Fruit fly (Drosophila melanogaster) whole organism, embryonic: ENCODE data around the gene CG42240.

Experiments
- Ada2b ChIP-seq: fragments of 200-800 bp; sonication (Bioruptor generic); IDR thresholded peaks from 2 replicates; pipeline ENCODE4 v1.3.6; 2022; ENCODE audit warnings: missing biosample characterization, missing genetic modification characterization
- CG10209 ChIP-seq: fragments of 200-800 bp; sonication (Bioruptor generic); optimal IDR thresholded peaks from 3 replicates; lab custom pipeline; 2017; ENCODE audit warnings: missing biosample characterization, mild to moderate bottlenecking, missing genetic modification characterization, missing genetic modification reagents
- CG10274 ChIP-seq: fragments of 200-800 bp; sonication (Bioruptor generic); optimal IDR thresholded peaks from 3 replicates; lab custom pipeline; 2017; ENCODE audit warnings: missing biosample characterization, mild to moderate bottlenecking, missing genetic modification characterization
- CG10366 ChIP-seq: fragments of 200-800 bp; sonication (Bioruptor generic); IDR thresholded peaks from 2 replicates; pipeline ENCODE4 v1.3.6; 2022; ENCODE audit warnings: missing biosample characterization, missing genetic modification characterization
- CG11247 ChIP-seq: fragments of 200-800 bp; sonication (Bioruptor generic); IDR thresholded peaks from 2 replicates; pipeline ENCODE4 v1.3.6; 2022; ENCODE audit warnings: missing biosample characterization, missing genetic modification characterization
- CG12071 ChIP-seq: fragments of 200-800 bp; sonication (Bioruptor generic); optimal IDR thresholded peaks from 3 replicates; lab custom pipeline; 2018; ENCODE audit warnings: missing biosample characterization, mild to moderate bottlenecking, missing genetic modification characterization
- CG12299 ChIP-seq: fragments of 200-800 bp; sonication (Bioruptor generic); optimal IDR thresholded peaks from 2 replicates; lab custom pipeline; 2018; ENCODE audit warnings: missing biosample characterization, mild to moderate bottlenecking, missing genetic modification characterization
- CG12744 ChIP-seq: fragments of 200-800 bp; sonication (Bioruptor generic); optimal IDR thresholded peaks from 2 replicates; lab custom pipeline; 2016; ENCODE audit warnings: missing biosample characterization, missing genetic modification characterization
- CG15601 ChIP-seq: fragments of 200-800 bp; sonication (Bioruptor generic); optimal IDR thresholded peaks from 3 replicates; lab custom pipeline; 2019; ENCODE audit warnings: missing biosample characterization, mild to moderate bottlenecking, missing genetic modification characterization, moderate library complexity
- CG15696 ChIP-seq: fragments of 200-800 bp; sonication (Bioruptor generic); optimal IDR thresholded peaks from 2 replicates; lab custom pipeline; 2019; ENCODE audit warnings: missing biosample characterization, mild to moderate bottlenecking, missing genetic modification characterization, moderate library complexity
- CG1603 ChIP-seq: fragments of 200-800 bp; sonication (Bioruptor generic); optimal IDR thresholded peaks from 2 replicates; lab custom pipeline; 2019; ENCODE audit warnings: missing biosample characterization, mild to moderate bottlenecking, missing genetic modification characterization, moderate library complexity
- CG2116 ChIP-seq: fragments of 200-800 bp; sonication (Bioruptor generic); optimal IDR thresholded peaks from 3 replicates; lab custom pipeline; 2018; ENCODE audit warnings: missing biosample characterization, mild to moderate bottlenecking, missing genetic modification characterization
- CG32767 ChIP-seq: fragments of 200-800 bp; sonication (Bioruptor generic); IDR thresholded peaks from 2 replicates; pipeline ENCODE4 v1.3.6; 2022; ENCODE audit warnings: missing biosample characterization, missing genetic modification characterization
- CG4424 ChIP-seq: fragments of 200-800 bp; sonication (Bioruptor generic); optimal IDR thresholded peaks from 3 replicates; lab custom pipeline; 2016; ENCODE audit warnings: missing biosample characterization, missing genetic modification characterization
- CG6791 ChIP-seq: fragments of 200-800 bp; sonication (Bioruptor generic); IDR thresholded peaks from 3 replicates; pipeline ENCODE4 v1.3.6; 2022; ENCODE audit warnings: missing biosample characterization, missing genetic modification characterization; ENCODE audit not compliant: partially characterized antibody
- CG7745 ChIP-seq: fragments of 200-800 bp; sonication (Bioruptor generic); optimal IDR thresholded peaks from 2 replicates; lab custom pipeline; 2018; ENCODE audit warnings: missing biosample characterization, mild to moderate bottlenecking, missing genetic modification characterization, moderate library complexity
- CG9876 ChIP-seq: fragments of 200-800 bp; sonication (Bioruptor generic); optimal IDR thresholded peaks from 2 replicates; lab custom pipeline; 2016; ENCODE audit warnings: missing biosample characterization, missing genetic modification characterization
- D ChIP-seq, 2 experiments: fragments of 200-800 bp in 1 of 2; fragments of >200 bp in 1 of 2; sonication (Bioruptor generic) in 1 of 2; optimal IDR thresholded peaks; 2 replicates in 1 of 2; 3 replicates in 1 of 2; lab custom pipeline; 2017; ENCODE audit warnings: mild to moderate bottlenecking in 1 of 2, missing biosample characterization in 1 of 2, missing genetic modification characterization in 1 of 2, missing genetic modification reagents in 1 of 2
- Dip3 ChIP-seq: fragments of 200-800 bp; sonication (Bioruptor generic); optimal IDR thresholded peaks from 3 replicates; lab custom pipeline; 2016; ENCODE audit warnings: missing biosample characterization, missing genetic modification characterization
- Fer1 ChIP-seq: fragments of 200-800 bp; sonication (Bioruptor generic); optimal IDR thresholded peaks from 2 replicates; lab custom pipeline; 2017; ENCODE audit warnings: missing biosample characterization, mild to moderate bottlenecking, missing genetic modification characterization
- HLH54F ChIP-seq: fragments of 200-800 bp; sonication (Bioruptor generic); optimal IDR thresholded peaks from 3 replicates; lab custom pipeline; 2016; ENCODE audit warnings: missing biosample characterization, missing genetic modification characterization
- Hr3 ChIP-seq: fragments of 200-800 bp; sonication (Bioruptor generic); optimal IDR thresholded peaks from 3 replicates; lab custom pipeline; 2016; ENCODE audit warnings: missing biosample characterization, missing genetic modification characterization
- Max ChIP-seq: fragments of 200-800 bp; sonication (Bioruptor generic); optimal IDR thresholded peaks from 2 replicates; lab custom pipeline; 2016; ENCODE audit warnings: missing biosample characterization, mild to moderate bottlenecking, missing genetic modification characterization
- NFAT ChIP-seq: fragments of 200-800 bp; sonication (Bioruptor generic); IDR thresholded peaks from 2 replicates; pipeline ENCODE4 v1.3.6; 2022; ENCODE audit warnings: missing biosample characterization, missing genetic modification characterization
- Rfx ChIP-seq: fragments of 200-800 bp; sonication (Bioruptor generic); IDR thresholded peaks from 2 replicates; pipeline ENCODE4 v1.3.6; 2022; ENCODE audit warnings: missing biosample characterization, missing genetic modification characterization
- Rx ChIP-seq: fragments of 200-800 bp; sonication (Bioruptor generic); IDR thresholded peaks from 2 replicates; pipeline ENCODE4 v1.3.6; 2022; ENCODE audit warnings: missing biosample characterization, missing genetic modification characterization
- Spps ChIP-seq: fragments of 200-800 bp; sonication (Bioruptor generic); optimal IDR thresholded peaks from 2 replicates; lab custom pipeline; 2018; ENCODE audit warnings: missing biosample characterization, mild to moderate bottlenecking, missing genetic modification characterization
- Taf1 ChIP-seq: fragments of 200-800 bp; sonication (Bioruptor generic); IDR thresholded peaks from 2 replicates; pipeline ENCODE4 v1.3.6; 2022; ENCODE audit warnings: missing biosample characterization, missing genetic modification characterization
- bab2 ChIP-seq: fragments of 200-800 bp; sonication (Bioruptor generic); optimal IDR thresholded peaks from 2 replicates; lab custom pipeline; 2016; ENCODE audit warnings: missing biosample characterization, missing genetic modification characterization
- cad ChIP-seq: fragments of >200 bp; optimal IDR thresholded peaks from 2 replicates; lab custom pipeline; 2017; ENCODE audit warnings: missing biosample characterization, missing genetic modification characterization
- cato ChIP-seq: fragments of 200-800 bp; sonication (Bioruptor generic); optimal IDR thresholded peaks from 2 replicates; lab custom pipeline; 2016; ENCODE audit warnings: missing biosample characterization, missing genetic modification characterization, borderline replicate concordance
- chm ChIP-seq: fragments of 200-800 bp; sonication (Bioruptor generic); IDR thresholded peaks from 2 replicates; pipeline ENCODE4 v1.3.6; 2022; ENCODE audit warnings: missing biosample characterization, missing genetic modification characterization
- crc ChIP-seq: fragments of 200-800 bp; sonication (Bioruptor generic); optimal IDR thresholded peaks from 2 replicates; lab custom pipeline; 2016; ENCODE audit warnings: missing biosample characterization, missing genetic modification characterization
- croc ChIP-seq: fragments of 200-800 bp; sonication (Bioruptor generic); conservative IDR thresholded peaks from 3 replicates; pipeline ENCODE4 v1.3.6; 2022; ENCODE audit warnings: missing biosample characterization, missing genetic modification characterization
- cwo ChIP-seq: fragments of 200-800 bp; sonication (Bioruptor generic); optimal IDR thresholded peaks from 3 replicates; lab custom pipeline; 2017; ENCODE audit warnings: missing biosample characterization, missing genetic modification characterization, mild to moderate bottlenecking, moderate library complexity, missing genetic modification reagents
- da ChIP-seq: fragments of 200-800 bp; sonication (Bioruptor generic); optimal IDR thresholded peaks from 2 replicates; lab custom pipeline; 2016; ENCODE audit warnings: missing biosample characterization, missing genetic modification characterization
- dimm ChIP-seq: fragments of 200-800 bp; sonication (Bioruptor generic); IDR thresholded peaks from 2 replicates; pipeline ENCODE4 v1.3.6; 2022; ENCODE audit warnings: missing biosample characterization, missing genetic modification characterization
- dmrt11E ChIP-seq: fragments of 200-800 bp; sonication (Bioruptor generic); optimal IDR thresholded peaks from 3 replicates; lab custom pipeline; 2018; ENCODE audit warnings: missing biosample characterization, mild to moderate bottlenecking, missing genetic modification characterization, moderate library complexity
- dmrt99B ChIP-seq: fragments of 200-800 bp; sonication (Bioruptor generic); optimal IDR thresholded peaks from 2 replicates; lab custom pipeline; 2018; ENCODE audit warnings: missing biosample characterization, mild to moderate bottlenecking, missing genetic modification characterization, moderate library complexity
- h ChIP-seq: fragments of >200 bp; optimal IDR thresholded peaks from 2 replicates; lab custom pipeline; 2017
- hth ChIP-seq: fragments of >200 bp; optimal IDR thresholded peaks from 2 replicates; lab custom pipeline; 2017; ENCODE audit warnings: inconsistent platforms
- kay ChIP-seq: fragments of 200-800 bp; sonication (Bioruptor generic); optimal IDR thresholded peaks from 2 replicates; lab custom pipeline; 2016; ENCODE audit warnings: missing biosample characterization, missing genetic modification characterization
- onecut ChIP-seq: fragments of 200-800 bp; sonication (Bioruptor generic); IDR thresholded peaks from 2 replicates; pipeline ENCODE4 v1.3.6; 2022; ENCODE audit warnings: missing biosample characterization, missing genetic modification characterization
- sc ChIP-seq, 3 experiments: fragments of >200 bp in 2 of 3; fragments of 200-800 bp in 1 of 3; sonication (Bioruptor generic) in 1 of 3; optimal IDR thresholded peaks; 2 replicates in 2 of 3; 3 replicates in 1 of 3; lab custom pipeline; 2017; ENCODE audit warnings: mild to moderate bottlenecking in 1 of 3, missing biosample characterization in 1 of 3, missing genetic modification characterization in 1 of 3, missing genetic modification reagents in 1 of 3
- slbo ChIP-seq: fragments of 200-800 bp; sonication (Bioruptor generic); IDR thresholded peaks from 2 replicates; pipeline ENCODE4 v1.3.6; 2022; ENCODE audit warnings: missing biosample characterization, missing genetic modification characterization
- stwl ChIP-seq: fragments of 200-800 bp; sonication (Bioruptor generic); optimal IDR thresholded peaks from 3 replicates; lab custom pipeline; 2018; ENCODE audit warnings: missing biosample characterization, mild to moderate bottlenecking, missing genetic modification characterization, moderate library complexity
- tup ChIP-seq: fragments of 200-800 bp; sonication (Bioruptor generic); optimal IDR thresholded peaks from 2 replicates; lab custom pipeline; 2016; ENCODE audit warnings: missing biosample characterization, mild to moderate bottlenecking, missing genetic modification characterization, moderate library complexity
- unpg ChIP-seq: fragments of 200-800 bp; sonication (Bioruptor generic); optimal IDR thresholded peaks from 3 replicates; lab custom pipeline; 2018; ENCODE audit warnings: missing biosample characterization, mild to moderate bottlenecking, missing genetic modification characterization, moderate library complexity
- wor ChIP-seq: fragments of 200-800 bp; sonication (Bioruptor generic); IDR thresholded peaks from 2 replicates; pipeline ENCODE4 v1.3.6; 2022; ENCODE audit warnings: missing biosample characterization, missing genetic modification characterization
- z ChIP-seq: fragments of 200-800 bp; sonication (Bioruptor generic); IDR thresholded peaks from 3 replicates; pipeline ENCODE4 v1.3.6; 2022; ENCODE audit warnings: missing biosample characterization, missing genetic modification characterization
- zen ChIP-seq: fragments of 200-800 bp; sonication (Bioruptor generic); optimal IDR thresholded peaks from 3 replicates; lab custom pipeline; 2018; ENCODE audit warnings: missing biosample characterization, mild to moderate bottlenecking, missing genetic modification characterization, moderate library complexity

Gene CG42240

DNA sequence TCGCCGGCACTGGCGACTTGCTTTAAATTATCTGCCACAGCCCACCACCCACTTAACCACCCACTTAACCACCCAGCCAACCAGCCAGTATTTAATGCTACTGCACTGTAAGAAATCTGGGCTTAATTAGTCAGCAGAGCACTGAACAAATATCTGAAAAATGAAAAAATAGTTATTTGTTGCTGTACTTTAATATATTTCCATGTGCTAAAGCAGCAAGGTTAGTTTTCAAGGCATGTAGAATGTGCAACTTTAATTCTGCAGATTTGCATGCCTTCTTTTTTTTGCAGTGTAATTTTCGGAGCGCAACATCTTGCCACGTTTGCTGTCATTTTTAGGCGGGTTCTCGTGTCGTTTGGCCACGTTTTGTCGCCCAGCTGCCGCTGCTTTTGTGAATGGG lies 45.0 kb downstream of the CG42240 start (continued):
- TF ChIP-seq chm (GFP tag; lab: Robert Waterston, UW), result 0 out of 2 replicates have a peak, but pooled peaks have one; percentile 33
- no peak for TF ChIP-seq CG15601 (tag; lab: Kevin White, UChicago)
- TF ChIP-seq cwo (GFP tag; lab: Kevin White, UChicago), result peak; percentile 61
- TF ChIP-seq kay, result no peak
- peak; percentile 39 for TF ChIP-seq CG10209
- peak; percentile 67 for TF ChIP-seq dmrt99B
- TF ChIP-seq CG1603 (tag; lab: Kevin White, UChicago), result peak; percentile 64
- 0 out of 2 replicates have a peak, but pooled peaks have one; percentile 35 for TF ChIP-seq CG11247 (GFP tag; lab: Robert Waterston, UW)
- TF ChIP-seq Ada2b (GFP tag; lab: Robert Waterston, UW), result peak; percentile 60; the same call in 1 of the 2 replicates
- TF ChIP-seq CG10274 (GFP tag; lab: Kevin White, UChicago), result no peak
- TF ChIP-seq onecut, result no peak
- TF ChIP-seq CG32767 (GFP tag; lab: Robert Waterston, UW), result no peak
- no peak for TF ChIP-seq z (GFP tag; lab: Robert Waterston, UW)
- TF ChIP-seq CG7745 (tag; lab: Kevin White, UChicago), result no peak
- peak; percentile 6 for TF ChIP-seq Dip3 (GFP tag; lab: Kevin White, UChicago)
- no peak for TF ChIP-seq D (optimal IDR thresholded peaks at IDR 0.05; lab: Kevin White, UChicago)
- TF ChIP-seq D (GFP tag; optimal IDR thresholded peaks at IDR 0.05; lab: Kevin White, UChicago), result no peak
- peak; percentile 42 for TF ChIP-seq bab2 (GFP tag; lab: Kevin White, UChicago)
- no peak for TF ChIP-seq croc (GFP tag; lab: Robert Waterston, UW)
- TF ChIP-seq zen (tag; lab: Kevin White, UChicago), result no peak
- no peak for TF ChIP-seq stwl (tag; lab: Kevin White, UChicago)
- TF ChIP-seq CG12744 (GFP tag; lab: Kevin White, UChicago), result peak; percentile 12
- TF ChIP-seq tup (GFP tag; lab: Kevin White, UChicago), result no peak
- peak; percentile 79 for TF ChIP-seq Fer1 (GFP tag; lab: Kevin White, UChicago)
- no peak; the same call in 1 of the 2 replicates for TF ChIP-seq CG10366 (GFP tag; lab: Robert Waterston, UW)
- no peak for TF ChIP-seq CG9876
- peak; percentile 21 for TF ChIP-seq HLH54F (GFP tag; lab: Kevin White, UChicago)
- no peak for TF ChIP-seq da (GFP tag; lab: Kevin White, UChicago)
- no peak for TF ChIP-seq sc (optimal IDR thresholded peaks at IDR 0.05; lab: Kevin White, UChicago)
- no peak for TF ChIP-seq sc (GFP tag; optimal IDR thresholded peaks at IDR 0.05; lab: Kevin White, UChicago)
- TF ChIP-seq CG12071 (GFP tag; lab: Kevin White, UChicago), result peak; percentile 48
- TF ChIP-seq CG15696 (tag; lab: Kevin White, UChicago), result no peak
- TF ChIP-seq Hr3, result peak; percentile 12
- TF ChIP-seq CG2116 (GFP tag; lab: Kevin White, UChicago), result no peak
- peak; percentile 68 for TF ChIP-seq slbo (GFP tag; lab: Robert Waterston, UW)
- TF ChIP-seq unpg, result peak; percentile 52
- TF ChIP-seq NFAT (GFP tag; lab: Robert Waterston, UW), result no peak
- TF ChIP-seq dmrt11E (tag; lab: Kevin White, UChicago), result no peak
- peak; percentile 16 for TF ChIP-seq crc (GFP tag; lab: Kevin White, UChicago)
- no peak for TF ChIP-seq Rx (GFP tag; lab: Robert Waterston, UW)
- TF ChIP-seq wor (GFP tag; lab: Robert Waterston, UW), result no peak
- no peak for TF ChIP-seq hth
- TF ChIP-seq CG4424 (GFP tag; lab: Kevin White, UChicago), result peak; percentile 36
- TF ChIP-seq Rfx (GFP tag; lab: Robert Waterston, UW), result peak; percentile 54
- TF ChIP-seq CG6791, result no peak
- no peak for TF ChIP-seq CG12299 (tag; lab: Kevin White, UChicago)
- TF ChIP-seq Spps (tag; lab: Kevin White, UChicago), result no peak
- TF ChIP-seq h, result no peak
- TF ChIP-seq Max (GFP tag; lab: Kevin White, UChicago), result no peak
- no peak for TF ChIP-seq Taf1 (GFP tag; lab: Robert Waterston, UW)
- no peak for TF ChIP-seq cato (GFP tag; lab: Kevin White, UChicago)
- no peak for TF ChIP-seq dimm (GFP tag; lab: Robert Waterston, UW)
- no peak for TF ChIP-seq cad (GFP tag; lab: Kevin White, UChicago)
